Fruit fly (Drosophila melanogaster) whole organism, embryonic: ENCODE results near the gene frac.

Experiments used
- Aef1 ChIP-seq: fragments of 200-800 bp; sonication (Bioruptor generic); IDR thresholded peaks from 3 replicates; pipeline ENCODE4 v1.3.6; 2022; ENCODE audit warnings: missing biosample characterization, missing genetic modification characterization
- CG12104 ChIP-seq: fragments of 200-800 bp; sonication (Bioruptor generic); optimal IDR thresholded peaks from 3 replicates; lab custom pipeline; 2016; ENCODE audit warnings: missing biosample characterization, missing genetic modification characterization
- CG13624 ChIP-seq: fragments of 200-800 bp; sonication (Bioruptor generic); optimal IDR thresholded peaks from 2 replicates; lab custom pipeline; 2016; ENCODE audit warnings: missing biosample characterization, missing genetic modification characterization
- CG13775 ChIP-seq: fragments of 200-800 bp; sonication (Bioruptor generic); optimal IDR thresholded peaks from 3 replicates; lab custom pipeline; 2017; ENCODE audit warnings: missing biosample characterization, mild to moderate bottlenecking, missing genetic modification characterization
- CG8478 ChIP-seq: fragments of >200 bp; optimal IDR thresholded peaks from 2 replicates; lab custom pipeline; 2018
- CG8765 ChIP-seq: fragments of 200-800 bp; sonication (Bioruptor generic); IDR thresholded peaks from 2 replicates; pipeline ENCODE4 v1.3.6; 2022; ENCODE audit warnings: missing biosample characterization, missing genetic modification characterization
- Hand ChIP-seq: fragments of 200-800 bp; sonication (Bioruptor generic); optimal IDR thresholded peaks from 2 replicates; lab custom pipeline; 2017; ENCODE audit warnings: mild to moderate bottlenecking, missing biosample characterization, missing genetic modification reagents, missing genetic modification characterization
- hb ChIP-seq: fragments of 200-800 bp; sonication (Bioruptor generic); IDR thresholded peaks from 3 replicates; pipeline ENCODE4 v1.3.6; 2022; ENCODE audit warnings: missing biosample characterization, missing genetic modification characterization; ENCODE audit not compliant: partially characterized antibody
- nom ChIP-seq: fragments of 200-800 bp; sonication (Bioruptor generic); optimal IDR thresholded peaks from 2 replicates; lab custom pipeline; 2017; ENCODE audit warnings: missing biosample characterization, missing genetic modification characterization, mild to moderate bottlenecking, moderate library complexity, missing genetic modification reagents
- yki ChIP-seq: fragments of >200 bp; optimal IDR thresholded peaks from 3 replicates; lab custom pipeline; 2018

dm6 chr3L:7572948-7573347, 10.5 kb downstream of the frac start:
- TF ChIP-seq Hand (no peak), CG13775 (no peak), CG8765 (GFP tag; lab: Robert Waterston, UW) (no peak), CG12104 (GFP tag; lab: Kevin White, UChicago) (no peak), nom (GFP tag; lab: Kevin White, UChicago) (no peak), CG13624 (no peak), Aef1 (GFP tag; lab: Robert Waterston, UW) (no peak), CG8478 (no peak), yki (lab: Kevin White, UChicago) (no peak), hb (GFP tag; lab: Robert Waterston, UW) (no peak)
